Fruit fly (Drosophila melanogaster): ENCODE data around the gene cmb.

DNA sequence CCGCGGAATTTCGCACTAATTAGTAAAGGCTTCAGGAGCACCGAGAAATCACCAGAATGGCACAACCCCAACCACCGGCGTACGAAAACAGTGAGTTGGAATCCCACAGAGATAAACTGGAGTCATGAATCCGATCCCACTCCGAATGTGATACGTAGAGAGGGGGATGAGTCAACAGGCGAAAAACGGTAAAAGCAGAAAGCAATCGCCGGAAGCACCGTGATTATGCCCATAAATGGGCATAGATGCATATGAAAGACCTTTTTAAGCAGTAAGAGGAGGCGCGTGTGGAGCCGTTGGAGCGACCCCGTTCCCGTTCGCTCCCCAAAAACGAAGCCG, 29.5 kb upstream of the cmb start:
- no peak for TF ChIP-seq CTCF (optimal IDR thresholded peaks at IDR 0.05)
- TF ChIP-seq CG8478 (optimal IDR thresholded peaks at IDR 0.05) = no peak

Measured in S2 (cell line).